Worm (Caenorhabditis elegans) whole organism, midembryonic: Measurements from ENCODE around the gene T19H12.6.

Experiments
- T22C8.4 ChIP-seq: fragments of 200-800 bp; sonication (Bioruptor generic); IDR thresholded peaks from 2 replicates; pipeline ENCODE4 v1.3.6; 2022; ENCODE audit warnings: missing genetic modification characterization, missing compliant biosample characterization
- flt-1 ChIP-seq: fragments of 200-800 bp; sonication (Bioruptor generic); IDR thresholded peaks from 2 replicates; pipeline ENCODE4 v1.3.6; 2022; ENCODE audit warnings: missing genetic modification characterization, missing compliant biosample characterization
- med-1 ChIP-seq: sonication (generic microtip); optimal IDR thresholded peaks from 2 replicates; lab custom pipeline; 2017; ENCODE audit warnings: missing genetic modification characterization, mild to moderate bottlenecking, missing compliant biosample characterization, antibody characterized with exemption, missing genetic modification reagents; ENCODE audit not compliant: insufficient read depth
- ref-1 ChIP-seq: fragments of 200-800 bp; sonication (Bioruptor generic); conservative IDR thresholded peaks from 2 replicates; pipeline ENCODE4 v1.3.6; 2022; ENCODE audit warnings: missing genetic modification reagents, missing genetic modification characterization, missing compliant biosample characterization
- tab-1 ChIP-seq: fragments of 200-800 bp; sonication (Bioruptor generic); IDR thresholded peaks from 2 replicates; pipeline ENCODE4 v1.3.6; 2022; ENCODE audit warnings: missing genetic modification characterization, missing compliant biosample characterization
- ztf-23 ChIP-seq: fragments of 200-800 bp; sonication (Bioruptor generic); IDR thresholded peaks from 2 replicates; pipeline ENCODE4 v1.3.6; 2022; ENCODE audit warnings: missing genetic modification reagents, missing genetic modification characterization, missing compliant biosample characterization
- ztf-29 ChIP-seq: fragments of 200-800 bp; sonication (Bioruptor generic); IDR thresholded peaks from 2 replicates; pipeline ENCODE4 v1.3.6; 2022; ENCODE audit warnings: missing genetic modification reagents, missing genetic modification characterization, missing compliant biosample characterization

- no peak for TF ChIP-seq ref-1 (GFP tag; lab: Robert Waterston, UW)
- no peak for TF ChIP-seq flt-1
- no peak for TF ChIP-seq med-1 (GFP tag; lab: Kevin White, UChicago)
- TF ChIP-seq ztf-29 (GFP tag; lab: Robert Waterston, UW), result no peak
- no peak for TF ChIP-seq T22C8.4 (GFP tag; lab: Robert Waterston, UW)
- TF ChIP-seq tab-1, result no peak
- TF ChIP-seq ztf-23 (GFP tag; lab: Robert Waterston, UW), result no peak
These were observed 19.9 kb downstream of the T19H12.6 start for ce11 chrV:4857561-4857960.
